Worm (Caenorhabditis elegans) whole organism, late embryonic: Measurements from ENCODE around the gene F17C11.13.

Source experiments
- C08G9.2 ChIP-seq: sonication (generic microtip); optimal IDR thresholded peaks from 2 replicates; lab custom pipeline; 2016; ENCODE audit warnings: mild to moderate bottlenecking, missing genetic modification characterization, moderate library complexity, missing compliant biosample characterization
- K02D7.2 ChIP-seq: sonication (generic microtip); optimal IDR thresholded peaks from 2 replicates; lab custom pipeline; 2017; ENCODE audit warnings: mild to moderate bottlenecking, missing genetic modification characterization, missing compliant biosample characterization
- K09A11.1 ChIP-seq: sonication (generic microtip); optimal IDR thresholded peaks from 2 replicates; lab custom pipeline; 2017; ENCODE audit warnings: antibody characterized with exemption, mild to moderate bottlenecking, missing genetic modification characterization, missing compliant biosample characterization; ENCODE audit not compliant: insufficient read depth
- T23F11.4 ChIP-seq: fragments of 200-800 bp; sonication (Bioruptor generic); optimal IDR thresholded peaks from 2 replicates; lab custom pipeline; 2018; ENCODE audit warnings: mild to moderate bottlenecking, missing genetic modification characterization, missing compliant biosample characterization
- ama-1 ChIP-seq: fragments of 150-350 bp; optimal IDR thresholded peaks from 2 replicates; lab custom pipeline; 2014
- ceh-18 ChIP-seq: sonication (generic microtip); optimal IDR thresholded peaks from 2 replicates; lab custom pipeline; 2016; ENCODE audit warnings: missing genetic modification characterization, missing compliant biosample characterization
- ceh-2 ChIP-seq: sonication (generic microtip); optimal IDR thresholded peaks from 2 replicates; lab custom pipeline; 2016; ENCODE audit warnings: missing genotype, missing genetic modification characterization, missing compliant biosample characterization
- ceh-31 ChIP-seq: sonication (generic microtip); optimal IDR thresholded peaks from 2 replicates; lab custom pipeline; 2016; ENCODE audit warnings: missing genetic modification characterization, missing compliant biosample characterization
- ceh-34 ChIP-seq: sonication (generic microtip); optimal IDR thresholded peaks from 2 replicates; lab custom pipeline; 2016; ENCODE audit warnings: mild to moderate bottlenecking, missing genetic modification characterization, missing compliant biosample characterization
- ceh-48 ChIP-seq: sonication (generic microtip); optimal IDR thresholded peaks from 2 replicates; lab custom pipeline; 2016; ENCODE audit warnings: missing genetic modification characterization, inconsistent platforms, missing compliant biosample characterization
- ceh-6 ChIP-seq: fragments of 200-800 bp; sonication (Bioruptor generic); optimal IDR thresholded peaks from 2 replicates; lab custom pipeline; 2018; ENCODE audit warnings: mild to moderate bottlenecking, missing genetic modification characterization, missing compliant biosample characterization
- ceh-9 ChIP-seq: sonication (generic microtip); optimal IDR thresholded peaks from 2 replicates; lab custom pipeline; 2016; ENCODE audit warnings: mild to moderate bottlenecking, missing genetic modification characterization, inconsistent platforms, missing compliant biosample characterization
- che-1 ChIP-seq: sonication (generic microtip); optimal IDR thresholded peaks from 2 replicates; lab custom pipeline; 2016; ENCODE audit warnings: mild to moderate bottlenecking, missing genetic modification characterization, missing compliant biosample characterization
- elt-2 ChIP-seq: sonication (generic microtip); optimal IDR thresholded peaks from 2 replicates; lab custom pipeline; 2016; ENCODE audit warnings: missing genetic modification reagents, missing genetic modification characterization, missing compliant biosample characterization
- elt-4 ChIP-seq: sonication (generic microtip); optimal IDR thresholded peaks from 2 replicates; lab custom pipeline; 2016; ENCODE audit warnings: missing genetic modification characterization, missing compliant biosample characterization
- ets-4 ChIP-seq: sonication (generic microtip); optimal IDR thresholded peaks from 2 replicates; lab custom pipeline; 2016; ENCODE audit warnings: missing genetic modification characterization, missing compliant biosample characterization
- eyg-1 ChIP-seq: sonication (generic microtip); optimal IDR thresholded peaks from 2 replicates; lab custom pipeline; 2016; ENCODE audit warnings: missing genotype, missing genetic modification characterization, missing compliant biosample characterization
- fkh-10 ChIP-seq: fragments of 150-350 bp; optimal IDR thresholded peaks from 2 replicates; lab custom pipeline; 2014; ENCODE audit warnings: missing biosample characterization, missing genetic modification reagents, missing genetic modification characterization
- hlh-30 ChIP-seq: sonication (generic microtip); optimal IDR thresholded peaks from 2 replicates; lab custom pipeline; 2017; ENCODE audit warnings: antibody characterized with exemption, missing genetic modification characterization, missing compliant biosample characterization; ENCODE audit not compliant: insufficient read depth
- lim-6 ChIP-seq: sonication (generic microtip); optimal IDR thresholded peaks from 2 replicates; lab custom pipeline; 2016; ENCODE audit warnings: missing genetic modification characterization, missing compliant biosample characterization
- madf-2 ChIP-seq: sonication (generic microtip); optimal IDR thresholded peaks from 2 replicates; lab custom pipeline; 2017; ENCODE audit warnings: missing genetic modification characterization, missing compliant biosample characterization
- mec-3 ChIP-seq: sonication (generic microtip); optimal IDR thresholded peaks from 2 replicates; lab custom pipeline; 2016; ENCODE audit warnings: borderline replicate concordance, missing genetic modification characterization, missing compliant biosample characterization
- nfya-1 ChIP-seq: sonication (generic microtip); optimal IDR thresholded peaks from 2 replicates; lab custom pipeline; 2017; ENCODE audit warnings: missing genetic modification characterization, mild to moderate bottlenecking, missing compliant biosample characterization, antibody characterized with exemption, moderate library complexity
- nhr-232 ChIP-seq: sonication (generic microtip); optimal IDR thresholded peaks from 2 replicates; lab custom pipeline; 2016; ENCODE audit warnings: missing genetic modification characterization, missing compliant biosample characterization
- npax-4 ChIP-seq: sonication (generic microtip); optimal IDR thresholded peaks from 2 replicates; lab custom pipeline; 2016; ENCODE audit warnings: missing genetic modification characterization, missing compliant biosample characterization
- pag-3 ChIP-seq: sonication (generic microtip); optimal IDR thresholded peaks from 2 replicates; lab custom pipeline; 2016; ENCODE audit warnings: missing compliant biosample characterization, missing genetic modification characterization, borderline replicate concordance
- pha-4 ChIP-seq: fragments of 150-350 bp; optimal IDR thresholded peaks from 2 replicates; lab custom pipeline; 2018; ENCODE audit warnings: missing biosample characterization, missing genetic modification reagents, missing genetic modification characterization
- pqm-1 ChIP-seq: sonication (generic microtip); optimal IDR thresholded peaks from 2 replicates; lab custom pipeline; 2016; ENCODE audit warnings: missing genetic modification characterization, missing compliant biosample characterization
- pros-1 ChIP-seq: fragments of 150-350 bp; optimal IDR thresholded peaks from 2 replicates; lab custom pipeline; 2014; ENCODE audit warnings: missing biosample characterization, missing genetic modification reagents, missing genetic modification characterization
- rnt-1 ChIP-seq: sonication (generic microtip); optimal IDR thresholded peaks from 2 replicates; lab custom pipeline; 2016; ENCODE audit warnings: missing genetic modification characterization, missing compliant biosample characterization
- sox-2 ChIP-seq: fragments of 200-800 bp; sonication (Bioruptor generic); IDR thresholded peaks from 2 replicates; pipeline ENCODE4 v1.3.6; 2022; ENCODE audit warnings: missing genetic modification reagents, missing genetic modification characterization, missing compliant biosample characterization
- sox-4 ChIP-seq: sonication (generic microtip); optimal IDR thresholded peaks from 2 replicates; lab custom pipeline; 2017; ENCODE audit warnings: mild to moderate bottlenecking, missing genetic modification characterization, inconsistent platforms, missing compliant biosample characterization
- tbx-2 ChIP-seq: sonication (generic microtip); optimal IDR thresholded peaks from 2 replicates; lab custom pipeline; 2016; ENCODE audit warnings: missing genetic modification characterization, missing compliant biosample characterization
- ttx-3 ChIP-seq: sonication (generic microtip); optimal IDR thresholded peaks from 2 replicates; lab custom pipeline; 2016; ENCODE audit warnings: missing genetic modification reagents, missing genetic modification characterization, missing compliant biosample characterization
- unc-42 ChIP-seq: sonication (generic microtip); optimal IDR thresholded peaks from 2 replicates; lab custom pipeline; 2016; ENCODE audit warnings: missing genotype, missing genetic modification characterization, missing compliant biosample characterization
- unc-55 ChIP-seq: sonication (generic microtip); optimal IDR thresholded peaks from 2 replicates; lab custom pipeline; 2017; ENCODE audit warnings: missing biosample characterization, missing genetic modification reagents, missing genetic modification characterization

F17C11.13 gene

ce11 chrV:10951655-10952278 is 4.0 kb upstream of the F17C11.13 start, which contains the start of gene F17C11.4:
F17C11.4 (plus strand) TSS chrV:10951860.
- no peak for TF ChIP-seq nhr-232 (tag; lab: Kevin White, UChicago)
- TF ChIP-seq eyg-1 (tag; lab: Kevin White, UChicago): no peak
- no peak for TF ChIP-seq che-1 (tag; lab: Kevin White, UChicago)
- peak; percentile 90 for TF ChIP-seq ceh-18 (tag; lab: Kevin White, UChicago)
- TF ChIP-seq lim-6 (tag; lab: Kevin White, UChicago): no peak
- no peak for TF ChIP-seq ceh-6
- TF ChIP-seq ceh-9 (tag; lab: Kevin White, UChicago): no peak
- TF ChIP-seq npax-4 (tag; lab: Kevin White, UChicago): no peak
- TF ChIP-seq hlh-30: peak; percentile 51
- TF ChIP-seq ceh-2 (tag; lab: Kevin White, UChicago): no peak
- peak; percentile 42 for TF ChIP-seq tbx-2 (tag; lab: Kevin White, UChicago)
- peak; percentile 19 for TF ChIP-seq nfya-1 (tag; lab: Kevin White, UChicago)
- no peak for TF ChIP-seq pha-4 (tag; lab: Kevin White, UChicago)
- no peak for TF ChIP-seq sox-4 (tag; lab: Kevin White, UChicago)
- TF ChIP-seq elt-4 (tag; lab: Kevin White, UChicago): no peak
- peak; percentile 8 for TF ChIP-seq C08G9.2 (tag; lab: Kevin White, UChicago)
- TF ChIP-seq pqm-1 (tag; lab: Kevin White, UChicago): no peak
- no peak for TF ChIP-seq sox-2 (GFP tag; lab: Robert Waterston, UW)
- peak; percentile 9 for TF ChIP-seq rnt-1 (tag; lab: Kevin White, UChicago)
- TF ChIP-seq ceh-34 (tag; lab: Kevin White, UChicago): no peak
- no peak for TF ChIP-seq madf-2 (tag; lab: Kevin White, UChicago)
- TF ChIP-seq fkh-10 (GFP tag; lab: Kevin White, UChicago): no peak
- TF ChIP-seq ttx-3 (tag; lab: Kevin White, UChicago): no peak
- TF ChIP-seq elt-2 (tag; lab: Kevin White, UChicago): no peak
- TF ChIP-seq T23F11.4 (GFP tag; lab: Kevin White, UChicago): no peak
- peak; percentile 5 for TF ChIP-seq unc-55 (GFP tag; lab: Kevin White, UChicago)
- peak; percentile 27 for TF ChIP-seq ceh-31 (tag; lab: Kevin White, UChicago)
- no peak for TF ChIP-seq ceh-48 (tag; lab: Kevin White, UChicago)
- peak; percentile 29 for TF ChIP-seq unc-42

ce11 chrV:10953471-10954155 is 2.1 kb upstream of the F17C11.13 start:
- TF ChIP-seq pag-3: no peak
- TF ChIP-seq sox-4 (tag; lab: Kevin White, UChicago): no peak
- no peak for TF ChIP-seq ceh-18 (tag; lab: Kevin White, UChicago)
- TF ChIP-seq K09A11.1 (tag; lab: Kevin White, UChicago): no peak
- TF ChIP-seq ama-1: no peak
- no peak for TF ChIP-seq ceh-48 (tag; lab: Kevin White, UChicago)
- no peak for TF ChIP-seq pha-4 (tag; lab: Kevin White, UChicago)

- TF ChIP-seq pros-1 (tag; lab: Kevin White, UChicago): no peak
- no peak for TF ChIP-seq ceh-48 (tag; lab: Kevin White, UChicago)
- TF ChIP-seq ets-4 (tag; lab: Kevin White, UChicago): no peak
- TF ChIP-seq sox-2 (GFP tag; lab: Robert Waterston, UW): no peak
- no peak for TF ChIP-seq K02D7.2
- TF ChIP-seq mec-3 (tag; lab: Kevin White, UChicago): no peak
- TF ChIP-seq ama-1: no peak
- no peak for TF ChIP-seq nhr-232 (tag; lab: Kevin White, UChicago)
These were observed 1.4 kb upstream of the F17C11.13 start, which contains the start of gene clec-221 for ce11 chrV:10954334-10954733. clec-221 (minus strand) TSS chrV:10954434.
